Worm (Caenorhabditis elegans) whole organism, mixed stage, embryonic: Measurements from ENCODE around the gene T16G1.9.

ENCODE experiments used
- M03D4.4 ChIP-seq: sonication (generic microtip); optimal IDR thresholded peaks from 2 replicates; lab custom pipeline; 2017; ENCODE audit warnings: mild to moderate bottlenecking, missing genetic modification characterization, missing compliant biosample characterization
- bed-3 ChIP-seq: fragments of 200-800 bp; sonication (Bioruptor generic); optimal IDR thresholded peaks from 3 replicates; lab custom pipeline; 2018; ENCODE audit warnings: mild to moderate bottlenecking, missing genetic modification characterization, moderate library complexity, missing compliant biosample characterization
- blmp-1 ChIP-seq: fragments of 150-350 bp; optimal IDR thresholded peaks from 2 replicates; lab custom pipeline; 2014; ENCODE audit warnings: missing biosample characterization, missing genetic modification characterization
- ceh-43 ChIP-seq: fragments of 200-800 bp; sonication (Bioruptor generic); optimal IDR thresholded peaks from 2 replicates; lab custom pipeline; 2018; ENCODE audit warnings: mild to moderate bottlenecking, missing genetic modification characterization, moderate library complexity, missing compliant biosample characterization
- ceh-83 ChIP-seq: fragments of 200-800 bp; sonication (Bioruptor generic); optimal IDR thresholded peaks from 2 replicates; lab custom pipeline; 2018; ENCODE audit warnings: mild to moderate bottlenecking, missing genetic modification characterization, missing compliant biosample characterization
- ces-1 ChIP-seq: fragments of 150-350 bp; optimal IDR thresholded peaks from 2 replicates; lab custom pipeline; 2014; ENCODE audit warnings: missing biosample characterization, missing genetic modification reagents, missing genetic modification characterization
- cnd-1 ChIP-seq: fragments of 200-800 bp; sonication (Bioruptor generic); optimal IDR thresholded peaks from 2 replicates; lab custom pipeline; 2018; ENCODE audit warnings: mild to moderate bottlenecking, missing genetic modification characterization, missing compliant biosample characterization
- drap-1 ChIP-seq: fragments of 200-800 bp; sonication (Bioruptor generic); optimal IDR thresholded peaks from 3 replicates; lab custom pipeline; 2018; ENCODE audit warnings: mild to moderate bottlenecking, missing genetic modification characterization, missing compliant biosample characterization
- elt-1 ChIP-seq: sonication (generic microtip); optimal IDR thresholded peaks from 2 replicates; lab custom pipeline; 2017; ENCODE audit warnings: missing genetic modification characterization, mild to moderate bottlenecking, missing compliant biosample characterization, antibody characterized with exemption, moderate library complexity, borderline replicate concordance; ENCODE audit not compliant: insufficient read depth
- elt-3 ChIP-seq: fragments of 150-350 bp; optimal IDR thresholded peaks from 2 replicates; lab custom pipeline; 2014; ENCODE audit warnings: missing biosample characterization, missing genetic modification characterization
- flh-1 ChIP-seq: fragments of 200-800 bp; sonication (Bioruptor generic); optimal IDR thresholded peaks from 2 replicates; lab custom pipeline; 2018; ENCODE audit warnings: mild to moderate bottlenecking, missing genetic modification characterization, moderate library complexity, missing compliant biosample characterization
- lin-13 ChIP-seq: fragments of 150-350 bp; optimal IDR thresholded peaks from 2 replicates; lab custom pipeline; 2014; ENCODE audit warnings: missing biosample characterization, missing genetic modification characterization
- lin-32 ChIP-seq: fragments of 200-800 bp; sonication (Bioruptor generic); optimal IDR thresholded peaks from 2 replicates; lab custom pipeline; 2018; ENCODE audit warnings: mild to moderate bottlenecking, missing genetic modification characterization, missing compliant biosample characterization
- lsy-2 ChIP-seq: fragments of 150-350 bp; optimal IDR thresholded peaks from 2 replicates; lab custom pipeline; 2014; ENCODE audit warnings: missing biosample characterization, missing genetic modification characterization
- mab-5 ChIP-seq: fragments of 150-350 bp; optimal IDR thresholded peaks from 2 replicates; lab custom pipeline; 2014; ENCODE audit warnings: missing biosample characterization, missing genetic modification characterization
- mls-2 ChIP-seq: sonication (generic microtip); optimal IDR thresholded peaks from 2 replicates; lab custom pipeline; 2016; ENCODE audit warnings: mild to moderate bottlenecking, missing genetic modification characterization, moderate library complexity, missing compliant biosample characterization
- nhr-2 ChIP-seq: fragments of 150-350 bp; optimal IDR thresholded peaks from 2 replicates; lab custom pipeline; 2014; ENCODE audit warnings: missing biosample characterization, missing genetic modification characterization
- nhr-237 ChIP-seq: fragments of 150-350 bp; optimal IDR thresholded peaks from 2 replicates; lab custom pipeline; 2014; ENCODE audit warnings: missing biosample characterization, missing genetic modification characterization
- nhr-28 ChIP-seq: fragments of 150-350 bp; optimal IDR thresholded peaks from 2 replicates; lab custom pipeline; 2014; ENCODE audit warnings: missing biosample characterization, missing genetic modification characterization
- nhr-76 ChIP-seq: sonication (generic microtip); optimal IDR thresholded peaks from 2 replicates; lab custom pipeline; 2017; ENCODE audit warnings: missing biosample characterization, missing genetic modification characterization
- pha-4 ChIP-seq: fragments of 150-350 bp; optimal IDR thresholded peaks from 2 replicates; lab custom pipeline; 2018; ENCODE audit warnings: missing biosample characterization, missing genetic modification reagents, missing genetic modification characterization
- sem-2 ChIP-seq: fragments of 200-800 bp; sonication (Bioruptor generic); optimal IDR thresholded peaks from 2 replicates; lab custom pipeline; 2018; ENCODE audit warnings: mild to moderate bottlenecking, missing genetic modification characterization, missing compliant biosample characterization
- snpc-4 ChIP-seq: fragments of 150-350 bp; optimal IDR thresholded peaks from 2 replicates; lab custom pipeline; 2014; ENCODE audit warnings: missing biosample characterization, missing genetic modification characterization
- sptf-1 ChIP-seq: sonication (generic microtip); optimal IDR thresholded peaks from 2 replicates; lab custom pipeline; 2017; ENCODE audit warnings: mild to moderate bottlenecking, missing genetic modification characterization, moderate library complexity, missing compliant biosample characterization
- tbx-8 ChIP-seq: fragments of 200-800 bp; sonication (Bioruptor generic); optimal IDR thresholded peaks from 2 replicates; lab custom pipeline; 2018; ENCODE audit warnings: mild to moderate bottlenecking, missing genetic modification characterization, moderate library complexity, missing compliant biosample characterization
- unc-39 ChIP-seq: fragments of 150-350 bp; optimal IDR thresholded peaks from 2 replicates; lab custom pipeline; 2014; ENCODE audit warnings: missing biosample characterization, missing genetic modification characterization
- unc-62 ChIP-seq: fragments of 150-350 bp; optimal IDR thresholded peaks from 2 replicates; lab custom pipeline; 2014; ENCODE audit warnings: missing biosample characterization, missing genetic modification reagents, missing genetic modification characterization
- zip-8 ChIP-seq: fragments of 150-350 bp; optimal IDR thresholded peaks from 2 replicates; lab custom pipeline; 2014; ENCODE audit warnings: missing biosample characterization, missing genetic modification characterization
- ztf-11 ChIP-seq: fragments of 150-350 bp; optimal IDR thresholded peaks from 2 replicates; lab custom pipeline; 2014; ENCODE audit warnings: missing biosample characterization, missing genetic modification characterization

T16G1.9 gene

DNA sequence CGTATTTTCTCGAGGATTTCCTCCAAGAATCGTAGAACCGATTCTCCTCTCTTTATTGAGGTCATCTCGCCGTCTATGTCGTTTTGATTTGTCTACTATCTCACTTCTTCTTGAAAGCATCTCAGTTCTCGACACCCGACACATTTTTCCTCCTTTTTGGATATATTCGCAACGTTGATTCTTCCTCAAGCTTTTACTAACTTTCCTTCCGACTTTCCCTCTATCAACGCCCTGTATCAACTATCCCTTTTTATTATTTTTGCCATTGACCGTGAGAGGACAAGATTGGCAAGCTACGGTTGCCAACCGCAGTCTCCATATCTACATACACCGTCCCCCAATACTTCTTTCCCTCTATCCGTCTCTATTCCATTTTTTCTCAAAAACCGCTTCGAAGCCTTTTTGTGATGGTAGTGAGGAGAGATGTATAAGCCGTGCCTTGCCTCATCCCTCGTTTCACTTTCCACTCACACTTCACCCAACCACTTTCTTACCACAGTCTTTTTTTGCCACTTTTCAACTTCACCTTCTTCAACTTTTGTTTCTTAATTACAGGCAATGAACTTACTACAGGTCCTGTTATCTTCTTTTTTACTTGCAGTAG lies 21.6 kb downstream of the T16G1.9 start, which contains the start of gene T16G1.2:
TSS of gene T16G1.2 (plus strand) at position 554 of the 604 bp plus-strand sequence.
- no peak for TF ChIP-seq pha-4
- peak; percentile 24 for TF ChIP-seq blmp-1 (tag; lab: Kevin White, UChicago)
- no peak for TF ChIP-seq flh-1 (GFP tag; lab: Kevin White, UChicago)

DNA sequence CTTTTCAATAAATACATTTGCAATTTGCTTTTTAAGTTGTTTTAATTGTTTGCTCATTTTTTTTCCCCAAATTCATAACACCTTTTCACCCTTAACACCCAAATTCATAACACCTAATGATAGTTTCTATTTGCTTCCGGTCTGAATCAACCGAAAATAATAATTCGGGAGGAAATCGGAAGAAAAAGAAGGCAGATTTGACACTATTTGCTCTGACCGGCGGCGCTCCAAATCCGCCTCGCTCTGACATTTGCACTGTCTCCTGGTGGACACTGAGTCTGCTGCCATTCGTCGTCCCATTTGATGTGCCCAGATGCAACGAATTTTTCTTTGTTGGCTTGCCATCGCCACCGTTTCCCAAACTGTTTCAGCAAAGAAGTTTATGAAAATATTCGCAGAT lies 26.5 kb downstream of the T16G1.9 start, which contains the start of gene pqn-67:
TSS of gene pqn-67 (plus strand) at position 301 of the 400 bp plus-strand sequence.
- TF ChIP-seq sptf-1 (tag; lab: Kevin White, UChicago) (no peak), flh-1 (GFP tag; lab: Kevin White, UChicago) (no peak), sem-2 (GFP tag; lab: Kevin White, UChicago) (no peak), mab-5 (tag; lab: Kevin White, UChicago) (no peak), ceh-83 (GFP tag; lab: Kevin White, UChicago) (no peak), elt-1 (tag; lab: Kevin White, UChicago) (no peak), unc-39 (no peak), cnd-1 (no peak), mls-2 (no peak), ztf-11 (no peak), snpc-4 (tag; lab: Kevin White, UChicago) (no peak), lin-32 (no peak)

DNA sequence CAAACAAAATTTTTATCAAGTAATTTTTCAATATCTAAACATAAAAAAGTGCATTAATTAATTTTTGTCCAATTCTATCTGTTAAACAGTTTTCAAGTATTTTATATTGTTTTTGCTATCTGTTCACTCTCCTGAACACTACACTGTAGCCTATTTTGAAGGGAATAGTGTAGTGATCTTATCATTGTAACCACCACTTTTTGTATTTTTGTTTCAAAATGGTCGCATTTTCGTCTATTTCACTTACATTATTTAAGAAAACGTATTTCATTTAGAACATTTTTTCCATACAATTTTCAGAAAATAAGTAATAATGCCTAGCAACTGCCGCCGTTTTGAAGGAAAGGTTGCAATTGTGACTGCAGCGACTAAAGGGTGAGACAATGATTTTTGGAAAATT lies 28.4 kb downstream of the T16G1.9 start, which contains the start of gene dhrs-4:
TSS of gene dhrs-4 (plus strand) at position 301 of the 400 bp plus-strand sequence.
- TF ChIP-seq blmp-1 (tag; lab: Kevin White, UChicago) (no peak), elt-3 (tag; lab: Kevin White, UChicago) (no peak), drap-1 (no peak), sptf-1 (tag; lab: Kevin White, UChicago) (no peak), elt-1 (tag; lab: Kevin White, UChicago) (no peak), ces-1 (GFP tag; lab: Kevin White, UChicago) (no peak), nhr-237 (tag; lab: Kevin White, UChicago) (no peak), nhr-28 (tag; lab: Kevin White, UChicago) (no peak), bed-3 (no peak), zip-8 (tag; lab: Kevin White, UChicago) (no peak)

DNA sequence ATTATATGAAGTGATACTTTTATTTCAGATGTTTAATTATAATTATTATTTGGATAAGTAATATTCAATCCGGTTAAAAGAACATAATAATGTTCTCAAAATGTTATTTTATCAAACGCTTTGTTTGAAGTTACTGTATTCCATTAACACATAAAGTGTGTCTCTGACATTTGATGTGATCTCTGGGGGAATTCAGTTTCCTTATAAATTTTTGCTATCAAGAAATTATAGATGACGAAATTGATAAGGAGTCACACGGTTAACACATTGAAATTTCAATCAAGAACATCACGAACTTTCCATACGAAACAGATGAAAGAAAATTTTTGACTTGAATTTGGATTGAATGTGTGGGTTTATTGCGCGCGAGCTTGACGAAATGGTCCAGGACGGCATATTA lies 29.0 kb downstream of the T16G1.9 start:
- TF ChIP-seq flh-1 (GFP tag; lab: Kevin White, UChicago) = no peak
- no peak for TF ChIP-seq ceh-43 (GFP tag; lab: Kevin White, UChicago)
- no peak for TF ChIP-seq nhr-2
- no peak for TF ChIP-seq unc-62 (GFP tag; lab: Kevin White, UChicago)
- no peak for TF ChIP-seq sem-2 (GFP tag; lab: Kevin White, UChicago)
- no peak for TF ChIP-seq tbx-8 (GFP tag; lab: Kevin White, UChicago)
- no peak for TF ChIP-seq snpc-4 (tag; lab: Kevin White, UChicago)
- TF ChIP-seq, all 35 proteins: peak for 0

DNA sequence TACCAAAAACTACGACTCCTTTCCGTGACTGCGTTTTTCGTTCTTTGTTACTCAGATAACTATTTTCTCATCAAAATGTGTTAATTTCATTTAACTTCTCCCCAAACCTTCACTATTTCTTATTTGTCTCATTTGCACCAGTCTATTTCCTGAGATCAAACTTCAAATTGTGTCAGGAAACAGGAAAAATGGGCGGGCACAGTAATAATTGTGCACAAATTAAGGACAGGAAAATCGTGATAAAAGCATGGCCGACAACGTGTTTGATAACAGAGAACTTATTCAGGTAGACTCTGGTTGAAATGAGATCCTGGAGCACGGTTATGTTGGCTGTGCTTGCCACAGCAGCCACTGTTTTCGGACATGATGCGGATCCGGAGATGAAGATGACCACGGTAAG lies 31.0 kb downstream of the T16G1.9 start, which contains the start of gene lipl-1:
TSS of gene lipl-1 (plus strand) at position 282 of the 400 bp plus-strand sequence.
- TF ChIP-seq lsy-2 (tag; lab: Kevin White, UChicago) (no peak), nhr-2 (no peak), bed-3 (no peak), unc-62 (GFP tag; lab: Kevin White, UChicago) (no peak), lin-13 (tag; lab: Kevin White, UChicago) (no peak), M03D4.4 (tag; lab: Kevin White, UChicago) (no peak), drap-1 (no peak), tbx-8 (GFP tag; lab: Kevin White, UChicago) (no peak), nhr-28 (tag; lab: Kevin White, UChicago) (no peak), nhr-76 (no peak), unc-39 (no peak)
